Fruit fly (Drosophila melanogaster) S2 (cell line): ENCODE measurements around the gene spn-B.

Experiments used
- CG8478 ChIP-seq: fragments of >200 bp; optimal IDR thresholded peaks from 2 replicates; lab custom pipeline; 2018
- CTCF ChIP-seq, 2 experiments: fragments of >200 bp; optimal IDR thresholded peaks; 2 replicates each; lab custom pipeline; 2018

DNA sequence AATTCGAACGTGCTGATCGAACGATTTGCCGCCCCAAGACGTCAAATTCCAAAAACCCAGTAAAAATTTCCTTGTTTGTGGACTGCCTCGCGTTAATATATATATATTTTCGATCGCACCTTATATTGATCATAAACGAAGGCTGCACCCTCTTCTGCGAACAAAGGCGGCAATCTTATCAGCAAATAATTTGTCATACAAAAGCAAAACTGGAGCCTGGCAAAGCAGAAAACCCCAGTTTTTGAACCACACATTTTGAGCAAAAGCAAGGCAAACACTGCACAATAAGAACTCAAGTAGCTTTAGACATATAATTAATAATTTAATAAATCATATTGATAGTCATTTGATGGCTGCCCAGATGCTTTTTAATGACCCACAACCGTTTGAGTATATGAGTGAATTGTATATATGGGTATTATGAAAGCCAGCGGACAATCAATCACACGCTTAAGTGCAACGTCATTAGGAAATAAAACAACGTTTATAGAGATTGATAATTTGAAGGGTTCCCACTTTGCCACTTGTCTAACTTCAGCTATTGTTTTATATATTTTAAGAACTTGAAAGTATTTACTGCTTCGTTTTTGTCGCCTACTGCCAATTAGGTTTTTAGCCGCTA lies 33.3 kb upstream of the spn-B start:
- TF ChIP-seq CG8478 (lab: Kevin White, UChicago) (no peak), CTCF (optimal IDR thresholded peaks at IDR 0.05; lab: Kevin White, UChicago) (no peak)
